Worm (Caenorhabditis elegans) whole organism, early embryonic: ENCODE data around the gene cdh-12.

Experiments
- B0310.2 ChIP-seq: sonication (generic microtip); optimal IDR thresholded peaks from 2 replicates; lab custom pipeline; 2016; ENCODE audit warnings: mild to moderate bottlenecking, missing genetic modification characterization, missing compliant biosample characterization
- ama-1 ChIP-seq: fragments of 150-350 bp; optimal IDR thresholded peaks from 2 replicates; lab custom pipeline; 2014
- hmbx-1 ChIP-seq: sonication (generic microtip); optimal IDR thresholded peaks from 2 replicates; lab custom pipeline; 2016; ENCODE audit warnings: mild to moderate bottlenecking, missing genetic modification characterization, missing compliant biosample characterization

ce11 chrIII:1205421-1205820 lies 53.6 kb downstream of the cdh-12 start:
- TF ChIP-seq B0310.2 (tag; lab: Kevin White, UChicago) (no peak), ama-1 (lab: Kevin White, UChicago) (no peak), hmbx-1 (tag; lab: Kevin White, UChicago) (no peak)
